Worm (Caenorhabditis elegans) whole organism, young adult: ENCODE data around the gene age-1.
A peak's percentile ranks its signal among the peaks of the same experiment; 100 is the strongest.

Experiments used
- B0336.3 ChIP-seq: fragments of 200-800 bp; sonication (Bioruptor generic); IDR thresholded peaks from 2 replicates; pipeline ENCODE4 v1.3.6; 2022; ENCODE audit warnings: missing genetic modification characterization, missing compliant biosample characterization
- C17E4.6 ChIP-seq: fragments of 200-800 bp; sonication (Bioruptor generic); IDR thresholded peaks from 2 replicates; pipeline ENCODE4 v1.3.6; 2022; ENCODE audit warnings: missing genetic modification reagents, missing genetic modification characterization, missing compliant biosample characterization
- F57A8.1 ChIP-seq: fragments of 200-800 bp; sonication (Bioruptor generic); optimal IDR thresholded peaks from 2 replicates; lab custom pipeline; 2018; ENCODE audit warnings: mild to moderate bottlenecking, missing genetic modification characterization, moderate library complexity, missing compliant biosample characterization
- K12H6.12 ChIP-seq: fragments of 200-800 bp; sonication (Bioruptor generic); optimal IDR thresholded peaks from 2 replicates; lab custom pipeline; 2018; ENCODE audit warnings: mild to moderate bottlenecking, missing genetic modification characterization, missing compliant biosample characterization
- T07F8.4 ChIP-seq: sonication (generic microtip); optimal IDR thresholded peaks from 2 replicates; lab custom pipeline; 2016; ENCODE audit warnings: mild to moderate bottlenecking, missing genetic modification characterization, moderate library complexity, missing compliant biosample characterization
- T26A5.8 ChIP-seq: sonication (generic microtip); optimal IDR thresholded peaks from 2 replicates; lab custom pipeline; 2016; ENCODE audit warnings: missing genetic modification characterization, missing compliant biosample characterization
- Y53F4B.3 ChIP-seq: fragments of 200-800 bp; sonication (Bioruptor generic); IDR thresholded peaks from 2 replicates; pipeline ENCODE4 v1.3.6; 2022; ENCODE audit warnings: missing genetic modification reagents, missing genetic modification characterization, missing compliant biosample characterization
- Y56A3A.18 ChIP-seq: fragments of 200-800 bp; sonication (Bioruptor generic); IDR thresholded peaks from 2 replicates; pipeline ENCODE4 v1.3.6; 2022; ENCODE audit warnings: missing genetic modification reagents, missing genetic modification characterization, missing compliant biosample characterization
- Y95B8A.8 ChIP-seq: fragments of 200-800 bp; sonication (Bioruptor generic); IDR thresholded peaks from 2 replicates; pipeline ENCODE4 v1.3.6; 2022; ENCODE audit warnings: missing genetic modification reagents, missing genetic modification characterization, missing compliant biosample characterization
- ZK185.1 ChIP-seq: sonication (generic microtip); optimal IDR thresholded peaks from 2 replicates; lab custom pipeline; 2016; ENCODE audit warnings: mild to moderate bottlenecking, missing genetic modification characterization, missing compliant biosample characterization; ENCODE audit not compliant: poor library complexity, severe bottlenecking
- akir-1 ChIP-seq: fragments of 200-800 bp; sonication (Bioruptor generic); optimal IDR thresholded peaks from 2 replicates; lab custom pipeline; 2018; ENCODE audit warnings: mild to moderate bottlenecking, missing genetic modification characterization, moderate library complexity, missing compliant biosample characterization
- aptf-2 ChIP-seq: fragments of 200-800 bp; sonication (Bioruptor generic); conservative IDR thresholded peaks from 2 replicates; pipeline ENCODE4 v1.3.6; 2022; ENCODE audit warnings: missing genetic modification reagents, missing genetic modification characterization, missing compliant biosample characterization
- ccch-3 ChIP-seq: fragments of 200-800 bp; sonication (Bioruptor generic); optimal IDR thresholded peaks from 2 replicates; lab custom pipeline; 2018; ENCODE audit warnings: mild to moderate bottlenecking, missing genetic modification characterization, missing compliant biosample characterization
- cebp-1 ChIP-seq, 2 experiments: fragments of 200-800 bp in 1 of 2; sonication (Bioruptor generic) in 1 of 2; sonication (generic microtip) in 1 of 2; IDR thresholded peaks in 1 of 2; optimal IDR thresholded peaks in 1 of 2; 2 replicates each; pipeline versions ENCODE4 v1.3.6 to Lab custom; 2017 to 2022; ENCODE audit warnings: missing compliant biosample characterization in 2 of 2, missing genetic modification characterization in 2 of 2, mild to moderate bottlenecking in 1 of 2, missing genetic modification reagents in 1 of 2, moderate library complexity in 1 of 2
- ceh-27 ChIP-seq: fragments of 200-800 bp; sonication (Bioruptor generic); optimal IDR thresholded peaks from 2 replicates; lab custom pipeline; 2018; ENCODE audit warnings: mild to moderate bottlenecking, missing genetic modification characterization, moderate library complexity, missing compliant biosample characterization
- die-1 ChIP-seq: sonication (generic microtip); optimal IDR thresholded peaks from 2 replicates; lab custom pipeline; 2016; ENCODE audit warnings: missing genotype, mild to moderate bottlenecking, missing genetic modification characterization, missing compliant biosample characterization
- dox-1 ChIP-seq: fragments of 200-800 bp; sonication (Bioruptor generic); IDR thresholded peaks from 2 replicates; pipeline ENCODE4 v1.3.6; 2022; ENCODE audit warnings: missing genetic modification reagents, missing genetic modification characterization, missing compliant biosample characterization
- dpff-1 ChIP-seq: sonication (generic microtip); optimal IDR thresholded peaks from 2 replicates; lab custom pipeline; 2017; ENCODE audit warnings: mild to moderate bottlenecking, missing genetic modification characterization, missing compliant biosample characterization
- dpl-1 ChIP-seq: fragments of 150-350 bp; optimal IDR thresholded peaks from 2 replicates; lab custom pipeline; 2014; ENCODE audit warnings: missing biosample characterization, missing genetic modification reagents, missing genetic modification characterization
- efl-1 ChIP-seq: fragments of 150-350 bp; optimal IDR thresholded peaks from 2 replicates; lab custom pipeline; 2014; ENCODE audit warnings: missing biosample characterization, missing genetic modification reagents, missing genetic modification characterization
- ekl-4 ChIP-seq: fragments of 200-800 bp; sonication (Bioruptor generic); IDR thresholded peaks from 2 replicates; pipeline ENCODE4 v1.3.6; 2022; ENCODE audit warnings: missing genetic modification reagents, missing genetic modification characterization, missing compliant biosample characterization
- gei-17 ChIP-seq: fragments of 200-800 bp; sonication (Bioruptor generic); optimal IDR thresholded peaks from 2 replicates; lab custom pipeline; 2018; ENCODE audit warnings: mild to moderate bottlenecking, missing genetic modification characterization, missing compliant biosample characterization
- hlh-12 ChIP-seq: sonication (generic microtip); optimal IDR thresholded peaks from 2 replicates; lab custom pipeline; 2016; ENCODE audit warnings: missing genetic modification characterization, missing compliant biosample characterization
- hrde-1 ChIP-seq: sonication (generic microtip); optimal IDR thresholded peaks from 2 replicates; lab custom pipeline; 2016; ENCODE audit warnings: missing genetic modification characterization, mild to moderate bottlenecking, missing compliant biosample characterization, moderate library complexity, missing genotype, missing genetic modification reagents, borderline replicate concordance
- lag-1 ChIP-seq: fragments of 200-800 bp; sonication (Bioruptor generic); IDR thresholded peaks from 2 replicates; pipeline ENCODE4 v1.3.6; 2022; ENCODE audit warnings: missing genetic modification reagents, missing genetic modification characterization, missing compliant biosample characterization
- let-526 ChIP-seq: fragments of 200-800 bp; sonication (Bioruptor generic); IDR thresholded peaks from 2 replicates; pipeline ENCODE4 v1.3.6; 2022; ENCODE audit warnings: missing genetic modification reagents, missing genetic modification characterization, missing compliant biosample characterization
- lin-35 ChIP-seq, 3 experiments: fragments of 150-350 bp in 2 of 3; sonication (generic microtip) in 1 of 3; optimal IDR thresholded peaks; 2 replicates each; lab custom pipeline; 2014 to 2018; ENCODE audit warnings: missing biosample characterization in 3 of 3, missing genetic modification characterization in 3 of 3, missing genetic modification reagents in 3 of 3
- lin-40 ChIP-seq: sonication (generic microtip); optimal IDR thresholded peaks from 2 replicates; lab custom pipeline; 2016; ENCODE audit warnings: missing genetic modification characterization, mild to moderate bottlenecking, missing compliant biosample characterization, missing genotype, missing genetic modification reagents
- nhr-90 ChIP-seq: sonication (generic microtip); optimal IDR thresholded peaks from 2 replicates; lab custom pipeline; 2016; ENCODE audit warnings: missing genotype, mild to moderate bottlenecking, missing genetic modification characterization, missing compliant biosample characterization
- rcor-1 ChIP-seq: fragments of 200-800 bp; sonication (Bioruptor generic); IDR thresholded peaks from 2 replicates; pipeline ENCODE4 v1.3.6; 2022; ENCODE audit warnings: missing genetic modification reagents, missing genetic modification characterization, missing compliant biosample characterization
- rpc-1 ChIP-seq, 2 experiments: fragments of 150-350 bp in 1 of 2; sonication (generic microtip) in 1 of 2; optimal IDR thresholded peaks; 2 replicates each; lab custom pipeline; 2014 to 2018; ENCODE audit warnings: missing biosample characterization in 1 of 2, missing genetic modification characterization in 1 of 2, missing genetic modification reagents in 1 of 2, missing genotype in 1 of 2
- snpc-3.4 ChIP-seq: sonication (generic microtip); optimal IDR thresholded peaks from 2 replicates; lab custom pipeline; 2017; ENCODE audit warnings: missing genetic modification characterization, mild to moderate bottlenecking, missing compliant biosample characterization, antibody characterized with exemption, moderate library complexity, missing genotype, missing genetic modification reagents
- snpc-4 ChIP-seq, 5 experiments: fragments of 150-350 bp in 1 of 5; sonication (generic microtip) in 4 of 5; optimal IDR thresholded peaks; 2 replicates each; lab custom pipeline; 2014 to 2018; ENCODE audit warnings: missing genetic modification characterization in 5 of 5, missing biosample characterization in 3 of 5, antibody characterized with exemption in 2 of 5, mild to moderate bottlenecking in 2 of 5, missing compliant biosample characterization in 2 of 5, missing genotype in 2 of 5, moderate library complexity in 2 of 5, missing genetic modification reagents in 1 of 5
- tbp1 ChIP-seq: fragments of 200-800 bp; sonication (Bioruptor generic); optimal IDR thresholded peaks from 2 replicates; lab custom pipeline; 2018; ENCODE audit warnings: mild to moderate bottlenecking, missing genetic modification characterization, missing compliant biosample characterization
- tbx-9 ChIP-seq: sonication (generic microtip); optimal IDR thresholded peaks from 2 replicates; lab custom pipeline; 2016; ENCODE audit warnings: borderline replicate concordance, missing genetic modification characterization, inconsistent platforms, missing compliant biosample characterization
- unc-130 ChIP-seq: sonication (generic microtip); optimal IDR thresholded peaks from 2 replicates; lab custom pipeline; 2016; ENCODE audit warnings: missing genetic modification reagents, missing genetic modification characterization, missing compliant biosample characterization
- zfh-2 ChIP-seq: fragments of 200-800 bp; sonication (Bioruptor generic); conservative IDR thresholded peaks from 2 replicates; pipeline ENCODE4 v1.3.6; 2022; ENCODE audit warnings: missing genetic modification reagents, missing genetic modification characterization, missing compliant biosample characterization
- zim-3 ChIP-seq: sonication (generic microtip); optimal IDR thresholded peaks from 2 replicates; lab custom pipeline; 2017; ENCODE audit warnings: mild to moderate bottlenecking, missing genetic modification characterization, moderate library complexity, missing compliant biosample characterization
- ztf-18 ChIP-seq: sonication (generic microtip); optimal IDR thresholded peaks from 2 replicates; lab custom pipeline; 2016; ENCODE audit warnings: missing genotype, mild to moderate bottlenecking, missing genetic modification characterization, missing compliant biosample characterization
- ztf-22 ChIP-seq: fragments of 200-800 bp; sonication (Bioruptor generic); optimal IDR thresholded peaks from 2 replicates; lab custom pipeline; 2018; ENCODE audit warnings: mild to moderate bottlenecking, missing genetic modification characterization, moderate library complexity, missing compliant biosample characterization
- ztf-28 ChIP-seq: fragments of 200-800 bp; sonication (Bioruptor generic); IDR thresholded peaks from 2 replicates; pipeline ENCODE4 v1.3.6; 2022; ENCODE audit warnings: missing genetic modification reagents, missing genetic modification characterization, missing compliant biosample characterization

The age-1 gene

ce11 chrII:11545299-11545951 is 18.6 kb upstream of the age-1 start, which contains the start of gene dnj-13 (continued):
- TF ChIP-seq efl-1 (peak; percentile 54), T26A5.8 (tag; lab: Kevin White, UChicago) (peak; percentile 55), zim-3 (tag; lab: Kevin White, UChicago) (peak; percentile 89), nhr-90 (tag; lab: Kevin White, UChicago) (peak; percentile 49), lag-1 (GFP tag; lab: Robert Waterston, UW) (no peak), ZK185.1 (tag; lab: Kevin White, UChicago) (peak; percentile 96), cebp-1 (GFP tag; IDR thresholded peaks at IDR 0.05; lab: Robert Waterston, UW) (peak; percentile 94), cebp-1 (tag; optimal IDR thresholded peaks at IDR 0.05; lab: Kevin White, UChicago) (peak; percentile 97), K12H6.12 (tag; lab: Kevin White, UChicago) (peak; percentile 95), zfh-2 (peak; percentile 86; the same call in 1 of the 2 replicates), gei-17 (peak; percentile 86), rcor-1 (GFP tag; lab: Robert Waterston, UW) (peak; percentile 94), tbp1 (peak; percentile 76), dpl-1 (GFP tag; lab: Kevin White, UChicago) (peak; percentile 6), dox-1 (GFP tag; lab: Robert Waterston, UW) (peak; percentile 97), ztf-28 (GFP tag; lab: Robert Waterston, UW) (peak; percentile 83; the same call in 1 of the 2 replicates), Y53F4B.3 (GFP tag; lab: Robert Waterston, UW) (peak; percentile 36; the same call in 1 of the 2 replicates), aptf-2 (GFP tag; lab: Robert Waterston, UW) (peak; percentile 73), ccch-3 (GFP tag; lab: Kevin White, UChicago) (no peak), let-526 (GFP tag; lab: Robert Waterston, UW) (peak; percentile 98), snpc-3.4 (peak; percentile 74), Y95B8A.8 (GFP tag; lab: Robert Waterston, UW) (peak; percentile 95), C17E4.6 (peak; percentile 94), Y56A3A.18 (GFP tag; lab: Robert Waterston, UW) (peak; percentile 82), ztf-18 (peak; percentile 60), ekl-4 (peak; percentile 98), akir-1 (GFP tag; lab: Kevin White, UChicago) (peak; percentile 89), dpff-1 (tag; lab: Kevin White, UChicago) (peak; percentile 58), F57A8.1 (peak; percentile 5), ceh-27 (GFP tag; lab: Kevin White, UChicago) (peak; percentile 97), unc-130 (GFP tag; lab: Kevin White, UChicago) (peak; percentile 35), tbx-9 (tag; lab: Kevin White, UChicago) (peak; percentile 87), snpc-4 (GFP tag; optimal IDR thresholded peaks at IDR 0.05; lab: Kevin White, UChicago) (peak; percentile 24), snpc-4 (tag; optimal IDR thresholded peaks at IDR 0.05; lab: Kevin White, UChicago) (peak in 3 of 4 experiments; percentile 53 to 82 (median 74)), lin-35 (GFP tag; optimal IDR thresholded peaks at IDR 0.05; lab: Kevin White, UChicago) (peak in 2 of 3 experiments; percentile 18 to 82), hrde-1 (tag; lab: Kevin White, UChicago) (peak; percentile 14), lin-40 (tag; lab: Kevin White, UChicago) (peak; percentile 98), ztf-22 (GFP tag; lab: Kevin White, UChicago) (peak; percentile 88), die-1 (peak; percentile 52), B0336.3 (GFP tag; lab: Robert Waterston, UW) (peak; percentile 97), T07F8.4 (tag; lab: Kevin White, UChicago) (no peak), rpc-1 (optimal IDR thresholded peaks at IDR 0.05; lab: Kevin White, UChicago) (peak; percentile 79), rpc-1 (tag; optimal IDR thresholded peaks at IDR 0.05; lab: Kevin White, UChicago) (no peak), hlh-12 (no peak)
